Worm (Caenorhabditis elegans): ENCODE measurements around the gene T12E12.6.

T12E12.6 gene

DNA sequence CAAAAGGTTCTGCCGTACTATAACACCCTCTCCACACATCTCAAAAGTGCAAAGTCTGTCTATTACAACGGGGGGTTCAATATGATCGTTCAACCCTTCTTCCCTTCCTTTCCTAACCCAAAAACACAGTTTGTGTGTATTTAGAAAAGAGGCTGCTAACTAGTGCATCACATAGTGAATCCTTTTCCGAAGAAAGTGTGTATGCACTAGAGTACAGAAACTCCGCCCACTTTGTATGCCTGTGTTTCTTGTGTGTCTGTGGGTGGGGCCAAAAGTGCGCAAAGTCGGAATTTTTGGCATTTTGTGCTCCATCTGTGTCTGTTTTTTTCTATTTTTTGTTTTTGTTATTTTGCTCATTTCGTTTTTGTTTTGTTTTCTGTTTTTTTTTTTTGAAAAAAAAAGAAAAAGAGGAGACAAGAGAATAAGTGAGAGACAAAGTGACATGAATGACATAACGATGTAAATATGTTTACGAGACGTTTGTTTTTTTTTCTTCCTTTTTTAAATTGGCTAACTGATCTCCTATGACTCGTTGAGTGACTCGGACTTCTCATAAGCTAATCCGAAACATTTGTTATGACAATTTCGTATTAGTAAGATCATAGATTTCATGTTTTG lies 24.7 kb upstream of the T12E12.6 start:
- no peak for TF ChIP-seq lin-32 (GFP tag; optimal IDR thresholded peaks at IDR 0.05)
- no peak for TF ChIP-seq ztf-11 (tag; optimal IDR thresholded peaks at IDR 0.05)
- no peak for TF ChIP-seq zip-8 (tag; optimal IDR thresholded peaks at IDR 0.05)
- TF ChIP-seq unc-62 (GFP tag; optimal IDR thresholded peaks at IDR 0.05) = no peak
- TF ChIP-seq cnd-1 (tag; optimal IDR thresholded peaks at IDR 0.05) = no peak
- TF ChIP-seq nhr-2 (tag; optimal IDR thresholded peaks at IDR 0.05) = no peak
- TF ChIP-seq sem-2 (GFP tag; optimal IDR thresholded peaks at IDR 0.05) = no peak
- TF ChIP-seq flh-1 (GFP tag; optimal IDR thresholded peaks at IDR 0.05) = no peak
- TF ChIP-seq unc-120 (tag; optimal IDR thresholded peaks at IDR 0.05; ENCODE audit: poor library complexity, severe bottlenecking) = no peak
- TF ChIP-seq hlh-1 (tag; optimal IDR thresholded peaks at IDR 0.05) = no peak
- TF ChIP-seq nhr-28 (tag; optimal IDR thresholded peaks at IDR 0.05) = no peak
- no peak for TF ChIP-seq pha-4 (tag; optimal IDR thresholded peaks at IDR 0.05)
- no peak for TF ChIP-seq unc-39 (tag; optimal IDR thresholded peaks at IDR 0.05)
- no peak for TF ChIP-seq bed-3 (GFP tag; optimal IDR thresholded peaks at IDR 0.05)
- TF ChIP-seq ceh-83 (GFP tag; optimal IDR thresholded peaks at IDR 0.05) = no peak

DNA sequence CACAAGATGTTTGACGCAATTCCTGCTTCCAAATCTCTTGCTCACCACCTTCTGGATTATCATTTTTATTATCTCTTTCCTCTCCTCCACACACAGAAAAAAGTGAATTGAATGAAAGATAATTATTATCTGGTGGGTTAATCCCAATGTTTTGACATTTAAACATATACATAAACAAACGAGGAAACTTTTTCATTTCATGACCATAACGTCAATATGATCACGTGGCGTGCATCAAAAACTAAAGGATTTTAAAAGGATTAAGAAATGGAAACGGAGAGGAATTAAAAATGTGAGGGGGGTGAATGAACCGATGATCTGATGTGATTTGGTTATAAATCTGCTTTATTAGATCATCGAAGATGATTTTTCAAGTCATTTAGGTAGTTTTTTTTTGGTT lies 21.6 kb upstream of the T12E12.6 start:
- TF ChIP-seq blmp-1 (tag; optimal IDR thresholded peaks at IDR 0.05) (no peak), mab-5 (tag; optimal IDR thresholded peaks at IDR 0.05) (no peak), unc-62 (GFP tag; optimal IDR thresholded peaks at IDR 0.05) (no peak), bed-3 (GFP tag; optimal IDR thresholded peaks at IDR 0.05) (no peak), nhr-28 (tag; optimal IDR thresholded peaks at IDR 0.05) (no peak), snpc-4 (tag; optimal IDR thresholded peaks at IDR 0.05) (no peak), zip-8 (tag; optimal IDR thresholded peaks at IDR 0.05) (no peak), sem-2 (GFP tag; optimal IDR thresholded peaks at IDR 0.05) (no peak), mep-1 (tag; optimal IDR thresholded peaks at IDR 0.05) (no peak), lin-32 (GFP tag; optimal IDR thresholded peaks at IDR 0.05) (no peak)

DNA sequence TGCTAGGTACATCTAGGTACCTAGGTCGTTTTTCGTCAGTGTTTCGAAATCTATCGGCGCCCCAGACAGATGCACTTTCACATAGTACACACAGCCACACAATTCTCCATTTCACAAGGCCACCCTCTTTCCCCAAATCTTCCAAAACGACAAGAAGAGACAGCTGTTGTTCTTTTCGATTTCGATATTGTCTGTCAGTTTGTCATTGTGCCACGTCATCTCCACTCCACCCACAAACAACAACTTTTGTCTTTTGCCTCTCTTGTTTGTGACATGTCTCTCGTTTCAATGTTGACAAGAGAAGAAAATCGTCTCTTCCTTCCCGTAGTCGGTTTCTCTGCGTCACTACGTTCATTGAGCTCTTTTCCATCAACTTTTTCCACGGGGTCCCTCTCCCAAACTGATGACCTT lies 19.9 kb upstream of the T12E12.6 start:
- no peak for TF ChIP-seq tbx-8 (GFP tag; optimal IDR thresholded peaks at IDR 0.05)
- no peak for TF ChIP-seq nhr-237 (tag; optimal IDR thresholded peaks at IDR 0.05)
- peak; percentile 99 for TF ChIP-seq unc-62 (GFP tag; optimal IDR thresholded peaks at IDR 0.05)
- peak; percentile 65 for TF ChIP-seq pha-4 (tag; optimal IDR thresholded peaks at IDR 0.05)
- TF ChIP-seq lsy-2 (tag; optimal IDR thresholded peaks at IDR 0.05) = no peak
- TF ChIP-seq unc-120 (tag; optimal IDR thresholded peaks at IDR 0.05; ENCODE audit: poor library complexity, severe bottlenecking) = peak; percentile 66
- TF ChIP-seq nhr-28 (tag; optimal IDR thresholded peaks at IDR 0.05) = no peak
- TF ChIP-seq elt-3 (tag; optimal IDR thresholded peaks at IDR 0.05) = no peak
- no peak for TF ChIP-seq unc-39 (tag; optimal IDR thresholded peaks at IDR 0.05)
- TF ChIP-seq ces-1 (GFP tag; optimal IDR thresholded peaks at IDR 0.05) = no peak
- peak; percentile 94 for TF ChIP-seq hlh-1 (tag; optimal IDR thresholded peaks at IDR 0.05)

ce11 chrIV:5592956-5593355 lies 19.0 kb upstream of the T12E12.6 start:
- TF ChIP-seq elt-3 (tag; optimal IDR thresholded peaks at IDR 0.05) (no peak), ceh-43 (GFP tag; optimal IDR thresholded peaks at IDR 0.05) (no peak), unc-120 (tag; optimal IDR thresholded peaks at IDR 0.05; ENCODE audit: poor library complexity, severe bottlenecking) (no peak), tbx-8 (GFP tag; optimal IDR thresholded peaks at IDR 0.05) (no peak), nhr-237 (tag; optimal IDR thresholded peaks at IDR 0.05) (no peak), unc-39 (tag; optimal IDR thresholded peaks at IDR 0.05) (no peak), mep-1 (tag; optimal IDR thresholded peaks at IDR 0.05) (no peak), drap-1 (GFP tag; optimal IDR thresholded peaks at IDR 0.05) (no peak), lin-32 (GFP tag; optimal IDR thresholded peaks at IDR 0.05) (no peak), nhr-28 (tag; optimal IDR thresholded peaks at IDR 0.05) (no peak), lin-13 (tag; optimal IDR thresholded peaks at IDR 0.05) (no peak), flh-1 (GFP tag; optimal IDR thresholded peaks at IDR 0.05) (no peak), nhr-2 (tag; optimal IDR thresholded peaks at IDR 0.05) (no peak), zip-8 (tag; optimal IDR thresholded peaks at IDR 0.05) (no peak), cnd-1 (tag; optimal IDR thresholded peaks at IDR 0.05) (no peak), nhr-76 (tag; optimal IDR thresholded peaks at IDR 0.05) (no peak), mls-2 (tag; optimal IDR thresholded peaks at IDR 0.05) (no peak), ceh-39 (tag; optimal IDR thresholded peaks at IDR 0.05) (no peak), nhr-12 (tag; optimal IDR thresholded peaks at IDR 0.05) (no peak)

ce11 chrIV:5591134-5591533 lies 17.2 kb upstream of the T12E12.6 start:
- TF ChIP-seq unc-62 (GFP tag; optimal IDR thresholded peaks at IDR 0.05) = peak; percentile 3
- TF ChIP-seq flh-1 (GFP tag; optimal IDR thresholded peaks at IDR 0.05) = no peak
